Fruit fly (Drosophila melanogaster): ENCODE measurements around the gene CG42512.

DNA sequence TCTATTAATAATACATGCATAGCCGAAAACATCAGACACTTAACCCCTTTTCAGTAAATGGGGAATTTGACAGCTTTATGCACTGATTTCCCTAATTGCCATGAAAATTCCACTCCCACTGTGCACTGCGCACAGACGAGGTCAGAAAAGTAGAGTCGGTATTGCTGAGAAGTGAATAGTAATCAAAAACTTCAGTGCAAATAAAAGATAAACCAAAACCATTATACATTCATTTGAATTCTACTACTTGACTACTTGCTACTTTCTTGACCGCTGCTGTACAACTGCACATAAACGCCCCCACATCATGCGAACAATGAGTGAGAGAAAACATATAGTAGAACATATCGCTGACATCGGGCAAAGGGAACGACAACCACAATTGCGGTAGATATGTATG lies 40.3 kb downstream of the CG42512 start:
- TF ChIP-seq CG11617 (GFP tag; optimal IDR thresholded peaks at IDR 0.05), result no peak
- TF ChIP-seq bab1 (GFP tag; optimal IDR thresholded peaks at IDR 0.05), result peak; percentile 66
- TF ChIP-seq pad (GFP tag; optimal IDR thresholded peaks at IDR 0.05), result peak; percentile 22
- TF ChIP-seq ovo (GFP tag; optimal IDR thresholded peaks at IDR 0.05), result no peak
- no peak for TF ChIP-seq cic (GFP tag; optimal IDR thresholded peaks at IDR 0.05)
- no peak for TF ChIP-seq Mnt (GFP tag; optimal IDR thresholded peaks at IDR 0.05)
- TF ChIP-seq CG14711 (tag; optimal IDR thresholded peaks at IDR 0.05), result peak; percentile 71
- no peak for TF ChIP-seq Crg-1 (GFP tag; optimal IDR thresholded peaks at IDR 0.05)
- peak; percentile 6 for TF ChIP-seq tj (GFP tag; optimal IDR thresholded peaks at IDR 0.05)
- no peak for TF ChIP-seq cnc (optimal IDR thresholded peaks at IDR 0.05)
- peak; percentile 19 for TF ChIP-seq Clk (GFP tag; optimal IDR thresholded peaks at IDR 0.05)

Data from whole organism, adult.